Fruit fly (Drosophila melanogaster): Measurements from ENCODE around the gene CG2217.

- TF ChIP-seq kay (GFP tag; ENCODE audit: borderline replicate concordance) (no peak), pad (GFP tag; optimal IDR thresholded peaks at IDR 0.05) (no peak), cic (GFP tag; optimal IDR thresholded peaks at IDR 0.05) (no peak), CG7045 (GFP tag; optimal IDR thresholded peaks at IDR 0.05) (no peak), CG11617 (GFP tag; optimal IDR thresholded peaks at IDR 0.05) (no peak), Hr96 (GFP tag; optimal IDR thresholded peaks at IDR 0.05) (no peak)
These were observed 44.3 kb upstream of the CG2217 start for dm6 chr3R:30467062-30467461.
